Worm (Caenorhabditis elegans) whole organism, young adult: ENCODE data around the gene ZK1037.6.

Experiments
- F23B12.7 ChIP-seq: sonication (generic microtip); optimal IDR thresholded peaks from 2 replicates; lab custom pipeline; 2017; ENCODE audit warnings: missing genetic modification characterization, mild to moderate bottlenecking, missing compliant biosample characterization, antibody characterized with exemption, moderate library complexity; ENCODE audit not compliant: insufficient read depth
- cebp-1 ChIP-seq, 2 experiments: fragments of 200-800 bp in 1 of 2; sonication (Bioruptor generic) in 1 of 2; sonication (generic microtip) in 1 of 2; IDR thresholded peaks in 1 of 2; optimal IDR thresholded peaks in 1 of 2; 2 replicates each; pipeline versions ENCODE4 v1.3.6 to Lab custom; 2017 to 2022; ENCODE audit warnings: missing compliant biosample characterization in 2 of 2, missing genetic modification characterization in 2 of 2, mild to moderate bottlenecking in 1 of 2, missing genetic modification reagents in 1 of 2, moderate library complexity in 1 of 2
- ceh-58 ChIP-seq: fragments of 200-800 bp; sonication (Bioruptor generic); IDR thresholded peaks from 2 replicates; pipeline ENCODE4 v1.3.6; 2022; ENCODE audit warnings: missing genetic modification characterization, missing compliant biosample characterization
- egl-44 ChIP-seq: fragments of 200-800 bp; sonication (Bioruptor generic); IDR thresholded peaks from 2 replicates; pipeline ENCODE4 v1.3.6; 2022; ENCODE audit warnings: missing genetic modification reagents, missing genetic modification characterization, missing compliant biosample characterization
- nhr-90 ChIP-seq: sonication (generic microtip); optimal IDR thresholded peaks from 2 replicates; lab custom pipeline; 2016; ENCODE audit warnings: missing genotype, mild to moderate bottlenecking, missing genetic modification characterization, missing compliant biosample characterization

DNA sequence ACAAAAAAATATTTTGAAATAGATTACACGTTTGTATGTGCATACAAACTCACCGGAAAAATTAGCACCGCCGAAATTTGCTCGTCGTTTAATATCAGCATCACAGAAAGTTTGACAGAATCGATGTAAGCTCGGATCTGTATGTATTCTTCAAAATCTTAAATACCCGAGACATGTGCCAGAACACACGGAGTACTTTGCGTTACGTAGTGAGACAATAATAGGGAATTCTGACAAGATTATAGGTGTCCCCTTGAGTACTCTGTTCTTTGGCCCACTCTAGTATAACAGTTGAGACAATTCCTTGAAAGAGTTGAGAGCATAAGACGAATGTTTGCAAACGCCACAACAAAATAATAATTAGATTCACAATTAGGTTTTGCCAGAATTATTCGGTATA is 24.0 kb downstream of the ZK1037.6 start, which contains the start of gene srx-48:
- no peak for TF ChIP-seq ceh-58 (GFP tag; lab: Robert Waterston, UW)
- TF ChIP-seq cebp-1 (GFP tag; IDR thresholded peaks at IDR 0.05; lab: Robert Waterston, UW), result no peak
- TF ChIP-seq cebp-1 (tag; optimal IDR thresholded peaks at IDR 0.05; lab: Kevin White, UChicago), result no peak
- TF ChIP-seq egl-44 (GFP tag; lab: Robert Waterston, UW), result no peak
- TF ChIP-seq nhr-90, result no peak
- no peak for TF ChIP-seq F23B12.7 (tag; lab: Kevin White, UChicago)
